Worm (Caenorhabditis elegans) whole organism, young adult: ENCODE measurements around the gene srw-19.

ENCODE experiments used
- ama-1 ChIP-seq, 3 experiments: fragments of 150-350 bp in 1 of 3; sonication (generic microtip) in 2 of 3; optimal IDR thresholded peaks; 2 replicates each; lab custom pipeline; 2014 to 2018; ENCODE audit warnings: missing biosample characterization in 2 of 3, missing genetic modification characterization in 2 of 3, missing genetic modification reagents in 2 of 3
- aptf-2 ChIP-seq: fragments of 200-800 bp; sonication (Bioruptor generic); conservative IDR thresholded peaks from 2 replicates; pipeline ENCODE4 v1.3.6; 2022; ENCODE audit warnings: missing genetic modification reagents, missing genetic modification characterization, missing compliant biosample characterization
- aptf-3 ChIP-seq: fragments of 200-800 bp; sonication (Bioruptor generic); IDR thresholded peaks from 2 replicates; pipeline ENCODE4 v1.3.6; 2022; ENCODE audit warnings: missing genetic modification characterization, missing compliant biosample characterization
- athp-1 ChIP-seq: sonication (generic microtip); optimal IDR thresholded peaks from 2 replicates; lab custom pipeline; 2017; ENCODE audit warnings: mild to moderate bottlenecking, missing genetic modification characterization, missing compliant biosample characterization
- attf-5 ChIP-seq: fragments of 200-800 bp; sonication (Bioruptor generic); optimal IDR thresholded peaks from 2 replicates; lab custom pipeline; 2018; ENCODE audit warnings: mild to moderate bottlenecking, missing genetic modification characterization, missing compliant biosample characterization
- dpff-1 ChIP-seq: sonication (generic microtip); optimal IDR thresholded peaks from 2 replicates; lab custom pipeline; 2017; ENCODE audit warnings: mild to moderate bottlenecking, missing genetic modification characterization, missing compliant biosample characterization
- egrh-3 ChIP-seq: fragments of 200-800 bp; sonication (Bioruptor generic); IDR thresholded peaks from 2 replicates; pipeline ENCODE4 v1.3.6; 2022; ENCODE audit warnings: missing genetic modification reagents, missing genetic modification characterization, missing compliant biosample characterization
- hrde-1 ChIP-seq: sonication (generic microtip); optimal IDR thresholded peaks from 2 replicates; lab custom pipeline; 2016; ENCODE audit warnings: missing genetic modification characterization, mild to moderate bottlenecking, missing compliant biosample characterization, moderate library complexity, missing genotype, missing genetic modification reagents, borderline replicate concordance
- lag-1 ChIP-seq: fragments of 200-800 bp; sonication (Bioruptor generic); IDR thresholded peaks from 2 replicates; pipeline ENCODE4 v1.3.6; 2022; ENCODE audit warnings: missing genetic modification reagents, missing genetic modification characterization, missing compliant biosample characterization
- lin-26 ChIP-seq: fragments of 200-800 bp; sonication (Bioruptor generic); IDR thresholded peaks from 2 replicates; pipeline ENCODE4 v1.3.6; 2022; ENCODE audit warnings: missing genetic modification reagents, missing genetic modification characterization, missing compliant biosample characterization
- mes-4 ChIP-seq: sonication (generic microtip); optimal IDR thresholded peaks from 2 replicates; lab custom pipeline; 2016; ENCODE audit warnings: missing genotype, missing genetic modification characterization, missing compliant biosample characterization
- nhr-179 ChIP-seq: sonication (generic microtip); optimal IDR thresholded peaks from 2 replicates; lab custom pipeline; 2016; ENCODE audit warnings: mild to moderate bottlenecking, missing genetic modification characterization, missing compliant biosample characterization
- sea-2 ChIP-seq: fragments of 200-800 bp; sonication (Bioruptor generic); IDR thresholded peaks from 2 replicates; pipeline ENCODE4 v1.3.6; 2022; ENCODE audit warnings: missing genetic modification characterization, missing compliant biosample characterization
- tbx-9 ChIP-seq: sonication (generic microtip); optimal IDR thresholded peaks from 2 replicates; lab custom pipeline; 2016; ENCODE audit warnings: borderline replicate concordance, missing genetic modification characterization, inconsistent platforms, missing compliant biosample characterization

DNA sequence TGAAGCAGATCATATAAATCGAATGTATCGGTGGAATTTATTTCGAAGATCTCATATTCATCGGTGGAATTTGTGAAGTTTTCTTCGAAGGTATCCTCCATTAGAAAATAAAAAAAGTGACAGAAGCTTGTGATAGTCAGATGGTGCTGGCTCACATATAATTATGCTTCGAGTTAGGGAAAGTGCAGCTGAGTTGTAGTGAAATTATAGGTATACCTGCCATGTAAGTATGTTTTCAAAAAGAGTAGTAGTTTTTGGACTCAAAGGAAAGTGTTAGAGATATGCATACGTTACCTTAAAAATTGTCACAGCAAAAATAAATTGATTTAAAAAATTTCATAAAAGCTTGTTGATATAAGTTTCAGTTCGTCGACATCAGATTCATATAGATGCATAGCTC, 41.0 kb downstream of the srw-19 start, which contains the start of gene srw-11:
- TF ChIP-seq tbx-9 (tag; lab: Kevin White, UChicago): no peak
- TF ChIP-seq mes-4 (tag; lab: Kevin White, UChicago): no peak
- TF ChIP-seq lin-26: no peak
- no peak for TF ChIP-seq aptf-2
- TF ChIP-seq attf-5 (GFP tag; lab: Kevin White, UChicago): no peak
- TF ChIP-seq ama-1 (optimal IDR thresholded peaks at IDR 0.05; lab: Kevin White, UChicago): no peak
- TF ChIP-seq ama-1 (GFP tag; optimal IDR thresholded peaks at IDR 0.05; lab: Kevin White, UChicago): no peak
- TF ChIP-seq lag-1 (GFP tag; lab: Robert Waterston, UW): no peak
- no peak for TF ChIP-seq egrh-3
- no peak for TF ChIP-seq hrde-1
- TF ChIP-seq aptf-3 (GFP tag; lab: Robert Waterston, UW): no peak
- no peak for TF ChIP-seq dpff-1
- TF ChIP-seq sea-2 (GFP tag; lab: Robert Waterston, UW): no peak
- no peak for TF ChIP-seq nhr-179 (tag; lab: Kevin White, UChicago)
- TF ChIP-seq athp-1 (tag; lab: Kevin White, UChicago): no peak
